Fruit fly (Drosophila melanogaster): ENCODE data around the gene Tspo.
A peak's percentile ranks its signal among the peaks of the same experiment; 100 is the strongest.

The Tspo gene

DNA sequence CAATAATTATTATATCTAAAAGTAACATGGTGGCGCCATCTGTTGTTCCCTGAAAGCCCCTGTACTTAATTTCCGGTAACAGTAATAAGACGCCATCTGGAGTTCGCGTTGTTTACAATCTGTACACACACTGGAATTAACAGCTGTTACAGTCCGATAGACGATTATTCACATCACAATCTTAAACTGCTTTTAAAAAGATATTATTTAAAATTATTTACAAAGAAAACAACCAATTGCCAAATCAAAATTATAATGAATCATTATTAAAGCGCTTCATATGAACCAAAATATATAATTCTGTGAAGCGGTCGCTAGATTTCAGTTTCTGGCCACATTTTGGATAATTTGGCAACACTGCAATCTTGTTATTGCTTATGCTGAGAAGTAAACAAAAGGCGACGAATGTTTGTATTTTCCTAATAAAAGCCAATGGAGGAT is 43.0 kb downstream of the Tspo start, which contains the start of gene CG13689 (continued):
- TF ChIP-seq Oli (tag; optimal IDR thresholded peaks at IDR 0.05) (no peak), CG4617 (GFP tag; optimal IDR thresholded peaks at IDR 0.05; ENCODE audit: borderline replicate concordance) (peak; percentile 74), so (GFP tag; IDR thresholded peaks at IDR 0.05) (no peak), wdn (GFP tag; IDR thresholded peaks at IDR 0.05) (no peak), CG14014 (GFP tag; IDR thresholded peaks at IDR 0.05) (peak; percentile 41; the same call in 1 of the 2 replicates), CG2129 (GFP tag; IDR thresholded peaks at IDR 0.05; ENCODE audit: partially characterized antibody) (no peak), jigr1 (GFP tag; IDR thresholded peaks at IDR 0.05) (no peak), Sox100B (GFP tag; optimal IDR thresholded peaks at IDR 0.05) (no peak), CG1024 (GFP tag; IDR thresholded peaks at IDR 0.05) (peak; percentile 42), Atf-2 (GFP tag; optimal IDR thresholded peaks at IDR 0.05) (no peak), CG16813 (GFP tag; IDR thresholded peaks at IDR 0.05; ENCODE audit: partially characterized antibody) (no peak), Nf-YC (tag; optimal IDR thresholded peaks at IDR 0.05) (no peak), gt (GFP tag; IDR thresholded peaks at IDR 0.05) (no peak), Bgb (GFP tag; IDR thresholded peaks at IDR 0.05; ENCODE audit: partially characterized antibody) (no peak), CG10543 (GFP tag; optimal IDR thresholded peaks at IDR 0.05) (no peak), lilli (GFP tag; optimal IDR thresholded peaks at IDR 0.05) (peak; percentile 69), sqz (GFP tag; optimal IDR thresholded peaks at IDR 0.05) (no peak), Hmx (GFP tag; optimal IDR thresholded peaks at IDR 0.05) (peak; percentile 38), Dip3 (GFP tag; optimal IDR thresholded peaks at IDR 0.05) (peak; percentile 13), CG2678 (tag; optimal IDR thresholded peaks at IDR 0.05) (no peak), vvl (GFP tag; IDR thresholded peaks at IDR 0.05) (peak; percentile 68), CG13775 (GFP tag; optimal IDR thresholded peaks at IDR 0.05) (peak; percentile 21), Fer1 (GFP tag; optimal IDR thresholded peaks at IDR 0.05) (no peak), CG10209 (GFP tag; optimal IDR thresholded peaks at IDR 0.05) (peak; percentile 42), otp (GFP tag; IDR thresholded peaks at IDR 0.05) (0 out of 3 replicates have a peak, but pooled peaks have one; percentile 30), odd (GFP tag; optimal IDR thresholded peaks at IDR 0.05) (no peak), ssp (GFP tag; IDR thresholded peaks at IDR 0.05) (peak; percentile 48), Dfd (GFP tag; optimal IDR thresholded peaks at IDR 0.05) (no peak), h (optimal IDR thresholded peaks at IDR 0.05) (no peak), corto (GFP tag; optimal IDR thresholded peaks at IDR 0.05) (no peak), jumu (GFP tag; optimal IDR thresholded peaks at IDR 0.05) (no peak), CG12744 (GFP tag; optimal IDR thresholded peaks at IDR 0.05) (no peak), emc (GFP tag; optimal IDR thresholded peaks at IDR 0.05) (no peak), CG7987 (GFP tag; optimal IDR thresholded peaks at IDR 0.05) (peak; percentile 45), amos (GFP tag; IDR thresholded peaks at IDR 0.05; ENCODE audit: partially characterized antibody) (peak; percentile 13; the same call in 1 of the 2 replicates), CG32532 (GFP tag; IDR thresholded peaks at IDR 0.05) (peak; percentile 83), NC2β (GFP tag; optimal IDR thresholded peaks at IDR 0.05) (peak; percentile 37), Elba2 (GFP tag; optimal IDR thresholded peaks at IDR 0.05) (no peak), hkb (optimal IDR thresholded peaks at IDR 0.05) (no peak), hkb (GFP tag; IDR thresholded peaks at IDR 0.05) (peak; percentile 20; the same call in 1 of the 2 replicates), CG30020 (tag; optimal IDR thresholded peaks at IDR 0.05) (no peak), Meics (GFP tag; optimal IDR thresholded peaks at IDR 0.05) (peak; percentile 52), slp2 (GFP tag; optimal IDR thresholded peaks at IDR 0.05) (no peak), lbe (GFP tag; optimal IDR thresholded peaks at IDR 0.05) (no peak), Hr51 (GFP tag; optimal IDR thresholded peaks at IDR 0.05) (no peak), CG9817 (tag; optimal IDR thresholded peaks at IDR 0.05) (peak; percentile 74), Spps (tag; optimal IDR thresholded peaks at IDR 0.05) (no peak), CG9215 (GFP tag; IDR thresholded peaks at IDR 0.05) (no peak; the same call in 1 of the 2 replicates), CG6765 (GFP tag; optimal IDR thresholded peaks at IDR 0.05) (no peak), twi (tag; optimal IDR thresholded peaks at IDR 0.05) (peak; percentile 37), dpn (GFP tag; optimal IDR thresholded peaks at IDR 0.05) (peak; percentile 2 to 67), Bteb2 (GFP tag; optimal IDR thresholded peaks at IDR 0.05) (no peak)
